Fruit fly (Drosophila melanogaster) whole organism, adult: ENCODE measurements around the gene LUBEL.

Source experiments
- CG14711 ChIP-seq: fragments of 200-800 bp; sonication (Bioruptor generic); optimal IDR thresholded peaks from 2 replicates; lab custom pipeline; 2018; ENCODE audit warnings: missing biosample characterization, mild to moderate bottlenecking, missing genetic modification characterization, moderate library complexity
- CG33017 ChIP-seq: fragments of 200-800 bp; sonication (Bioruptor generic); optimal IDR thresholded peaks from 2 replicates; lab custom pipeline; 2018; ENCODE audit warnings: missing biosample characterization, mild to moderate bottlenecking, missing genetic modification characterization, moderate library complexity
- CG5204 ChIP-seq: fragments of 200-800 bp; sonication (Bioruptor generic); optimal IDR thresholded peaks from 2 replicates; lab custom pipeline; 2016; ENCODE audit warnings: missing biosample characterization, missing genetic modification characterization
- Hr96 ChIP-seq: fragments of 200-800 bp; sonication (Bioruptor generic); optimal IDR thresholded peaks from 2 replicates; lab custom pipeline; 2016; ENCODE audit warnings: missing biosample characterization, missing genetic modification characterization

DNA sequence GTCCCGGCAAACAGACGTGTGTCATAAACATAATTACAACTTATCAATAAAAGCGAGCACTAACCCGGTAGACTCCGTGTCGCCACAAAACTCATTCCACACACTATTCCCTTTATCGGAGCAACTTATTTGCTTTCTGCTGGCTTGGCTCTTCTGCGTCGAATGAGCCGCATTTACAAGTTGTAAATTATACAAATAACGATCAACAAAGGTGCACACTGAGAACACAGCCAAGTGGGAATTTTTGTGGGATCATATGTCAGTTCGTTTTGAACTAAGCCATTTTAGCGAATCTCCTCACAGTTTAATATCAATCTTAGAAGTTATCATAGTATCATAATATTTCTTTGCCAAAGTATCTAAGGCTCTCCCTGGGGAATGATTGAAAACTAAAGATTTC lies 45.8 kb upstream of the LUBEL start:
- TF ChIP-seq CG14711 (tag; lab: Kevin White, UChicago) (no peak), Hr96 (GFP tag; lab: Kevin White, UChicago) (no peak), CG33017 (no peak), CG5204 (GFP tag; lab: Kevin White, UChicago) (no peak)
